Worm (Caenorhabditis elegans): ENCODE data around the gene F54C8.6.

The F54C8.6 gene

ce11 chrIII:9455980-9456658 is 6.4 kb upstream of the F54C8.6 start, which contains the start of the genes rheb-1 and spk-1:
Gene rheb-1 (minus strand): TSS chrIII:9456030.
Gene spk-1 (plus strand): TSS chrIII:9456608.
- TF ChIP-seq skn-1 (tag; optimal IDR thresholded peaks at IDR 0.05) (peak; percentile 92), dmd-4 (tag; optimal IDR thresholded peaks at IDR 0.05) (no peak), nhr-129 (tag; optimal IDR thresholded peaks at IDR 0.05) (peak; percentile 90), unc-39 (tag; optimal IDR thresholded peaks at IDR 0.05) (no peak), nhr-11 (tag; optimal IDR thresholded peaks at IDR 0.05) (no peak), mdl-1 (tag; optimal IDR thresholded peaks at IDR 0.05) (peak in 1 of 2 experiments; percentile 6), R02D3.7 (tag; optimal IDR thresholded peaks at IDR 0.05) (no peak), F13H6.1 (tag; optimal IDR thresholded peaks at IDR 0.05) (peak; percentile 92), ama-1 (optimal IDR thresholded peaks at IDR 0.05) (no peak), unc-62 (GFP tag; optimal IDR thresholded peaks at IDR 0.05) (no peak), sem-4 (tag; optimal IDR thresholded peaks at IDR 0.05) (peak; percentile 93), aly-2 (tag; optimal IDR thresholded peaks at IDR 0.05) (no peak), ztf-1 (GFP tag; conservative IDR thresholded peaks at IDR 0.05) (no peak), nhr-77 (tag; optimal IDR thresholded peaks at IDR 0.05) (no peak), ztf-4 (tag; optimal IDR thresholded peaks at IDR 0.05) (peak; percentile 91), fos-1 (tag; optimal IDR thresholded peaks at IDR 0.05) (peak; percentile 88), zag-1 (tag; optimal IDR thresholded peaks at IDR 0.05) (peak; percentile 32), blmp-1 (tag; optimal IDR thresholded peaks at IDR 0.05; ENCODE audit: insufficient read depth) (peak; percentile 54), nhr-23 (tag; optimal IDR thresholded peaks at IDR 0.05) (no peak), elt-1 (tag; optimal IDR thresholded peaks at IDR 0.05) (no peak), crh-2 (tag; optimal IDR thresholded peaks at IDR 0.05) (peak; percentile 96), ceh-82 (tag; optimal IDR thresholded peaks at IDR 0.05) (peak; percentile 59), lin-13 (GFP tag; optimal IDR thresholded peaks at IDR 0.05) (peak; percentile 88), mbf-1 (tag; optimal IDR thresholded peaks at IDR 0.05) (no peak), ceh-16 (tag; optimal IDR thresholded peaks at IDR 0.05) (peak; percentile 48), ztf-11 (tag; optimal IDR thresholded peaks at IDR 0.05) (no peak), lsy-2 (tag; optimal IDR thresholded peaks at IDR 0.05) (peak; percentile 98 to 99), lin-39 (tag; optimal IDR thresholded peaks at IDR 0.05) (no peak), nhr-6 (tag; optimal IDR thresholded peaks at IDR 0.05) (peak; percentile 83), nhr-12 (tag; optimal IDR thresholded peaks at IDR 0.05) (no peak), ZK546.5 (tag; optimal IDR thresholded peaks at IDR 0.05) (peak; percentile 97), gmeb-1 (tag; optimal IDR thresholded peaks at IDR 0.05) (peak; percentile 82), nhr-25 (tag; optimal IDR thresholded peaks at IDR 0.05) (peak; percentile 85), C34F6.9 (tag; optimal IDR thresholded peaks at IDR 0.05) (peak; percentile 99), mab-5 (tag; optimal IDR thresholded peaks at IDR 0.05) (peak; percentile 67), elt-3 (tag; optimal IDR thresholded peaks at IDR 0.05) (no peak), nhr-237 (tag; optimal IDR thresholded peaks at IDR 0.05) (no peak), snpc-4 (tag; optimal IDR thresholded peaks at IDR 0.05) (peak; percentile 77), lin-11 (tag; optimal IDR thresholded peaks at IDR 0.05) (peak; percentile 95), nhr-10 (tag; optimal IDR thresholded peaks at IDR 0.05) (no peak), peb-1 (tag; optimal IDR thresholded peaks at IDR 0.05) (no peak), egl-27 (tag; optimal IDR thresholded peaks at IDR 0.05) (peak; percentile 54), Y55F3AM.14 (GFP tag; optimal IDR thresholded peaks at IDR 0.05) (peak; percentile 53), sma-3 (GFP tag; optimal IDR thresholded peaks at IDR 0.05) (peak; percentile 93), unc-55 (GFP tag; optimal IDR thresholded peaks at IDR 0.05) (peak; percentile 90), nhr-21 (tag; optimal IDR thresholded peaks at IDR 0.05) (peak; percentile 88), sma-9 (GFP tag; optimal IDR thresholded peaks at IDR 0.05) (peak; percentile 93), sma-9 (tag; optimal IDR thresholded peaks at IDR 0.05) (no peak), alr-1 (tag; optimal IDR thresholded peaks at IDR 0.05) (no peak)
